Worm (Caenorhabditis elegans): ENCODE measurements around the gene T07D4.5.

DNA sequence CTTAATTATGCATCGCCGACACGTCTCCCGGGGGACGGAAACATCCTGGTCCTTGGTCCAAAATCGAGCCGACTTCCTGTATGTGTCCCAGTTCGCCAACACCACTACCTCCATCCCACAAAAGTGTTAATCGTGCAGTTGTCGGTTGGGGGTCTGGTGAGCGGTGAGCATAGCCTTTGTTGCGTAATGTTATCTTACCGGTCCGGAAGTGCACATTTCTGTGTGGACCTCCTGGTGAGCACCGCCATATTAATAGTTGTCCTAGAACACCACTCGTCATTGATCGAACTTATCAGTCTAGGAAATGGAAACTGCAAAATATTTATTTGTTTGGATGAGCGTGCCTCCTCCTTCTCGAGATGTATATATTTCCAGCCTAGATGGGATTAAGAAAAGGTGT, 13.1 kb upstream of the T07D4.5 start:
- no peak for TF ChIP-seq elt-3 (tag; optimal IDR thresholded peaks at IDR 0.05)
- no peak for TF ChIP-seq snpc-4 (tag; optimal IDR thresholded peaks at IDR 0.05)
- TF ChIP-seq nhr-6 (tag; optimal IDR thresholded peaks at IDR 0.05) = no peak

All from whole organism, L2 larva.